Fruit fly (Drosophila melanogaster): ENCODE results near the gene Prosalpha6T.

Prosalpha6T gene

DNA sequence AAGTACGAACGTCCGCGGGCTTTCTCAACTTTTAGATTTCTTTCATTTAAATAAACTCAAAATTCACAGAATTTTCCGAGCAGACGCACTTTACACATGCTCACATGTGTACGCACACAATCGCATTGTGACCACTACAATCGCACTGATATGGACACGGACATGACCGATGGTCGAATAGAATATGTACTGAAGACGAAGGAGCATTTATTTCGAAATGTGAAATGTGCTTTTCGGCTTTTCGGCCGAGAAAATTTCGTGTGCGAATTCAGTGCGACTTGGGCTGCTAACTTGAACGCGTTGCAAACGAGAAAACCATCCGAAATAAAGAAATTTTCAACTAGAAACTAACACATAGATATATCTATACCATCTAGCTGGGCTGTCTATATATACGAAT is 28.9 kb downstream of the Prosalpha6T start, which contains the start of gene CG44085:
CG44085 (plus strand) TSS at position 269 of the 400 bp plus-strand sequence.
- TF ChIP-seq svp (GFP tag) (no peak), Sox102F (GFP tag; optimal IDR thresholded peaks at IDR 0.05) (no peak), Hr38 (GFP tag; optimal IDR thresholded peaks at IDR 0.05) (no peak), Gug (GFP tag; IDR thresholded peaks at IDR 0.05) (no peak), Eip75B (GFP tag; optimal IDR thresholded peaks at IDR 0.05) (no peak), acj6 (GFP tag; optimal IDR thresholded peaks at IDR 0.05) (no peak), CG31627 (GFP tag; optimal IDR thresholded peaks at IDR 0.05) (no peak), Hr4 (GFP tag; optimal IDR thresholded peaks at IDR 0.05) (no peak), CG11762 (GFP tag; optimal IDR thresholded peaks at IDR 0.05; ENCODE audit: insufficient read depth) (no peak), Eip93F (GFP tag; optimal IDR thresholded peaks at IDR 0.05) (no peak), dsx (GFP tag; optimal IDR thresholded peaks at IDR 0.05; ENCODE audit: poor library complexity, severe bottlenecking) (no peak), achi (GFP tag; optimal IDR thresholded peaks at IDR 0.05) (no peak), Smox (GFP tag; optimal IDR thresholded peaks at IDR 0.05) (no peak), CG6792 (GFP tag; optimal IDR thresholded peaks at IDR 0.05) (no peak), Blimp-1 (GFP tag; optimal IDR thresholded peaks at IDR 0.05) (no peak), CG16779 (tag; optimal IDR thresholded peaks at IDR 0.05) (no peak)

DNA sequence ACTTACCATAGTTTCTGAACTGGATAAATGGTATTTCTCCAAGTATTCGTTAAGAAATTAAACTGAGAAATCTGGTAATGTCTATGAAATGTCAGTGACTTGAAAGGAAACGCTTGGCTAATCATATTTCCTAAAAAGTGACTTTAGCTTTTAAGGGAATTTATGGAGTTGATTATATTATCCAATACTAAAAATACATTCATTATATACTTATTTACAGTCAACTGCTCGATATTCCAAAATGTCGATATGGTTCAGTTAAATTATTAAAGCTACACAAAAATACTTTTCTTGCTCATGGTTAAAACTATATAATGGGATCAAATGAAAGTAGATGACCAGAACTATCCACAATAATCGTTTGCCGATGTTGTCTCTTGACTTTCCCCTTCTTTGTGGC is 33.9 kb downstream of the Prosalpha6T start, which contains the start of gene CG31848:
CG31848 (minus strand) TSS at position 101 of the 400 bp plus-strand sequence.
- TF ChIP-seq Sox102F (GFP tag; optimal IDR thresholded peaks at IDR 0.05) (no peak), Eip93F (GFP tag; optimal IDR thresholded peaks at IDR 0.05) (no peak), CG8119 (GFP tag; IDR thresholded peaks at IDR 0.05) (no peak), CG11762 (GFP tag; optimal IDR thresholded peaks at IDR 0.05; ENCODE audit: insufficient read depth) (no peak), CG3919 (GFP tag; optimal IDR thresholded peaks at IDR 0.05) (no peak), CG10631 (GFP tag; optimal IDR thresholded peaks at IDR 0.05) (no peak), Sox14 (GFP tag; optimal IDR thresholded peaks at IDR 0.05) (no peak)

DNA sequence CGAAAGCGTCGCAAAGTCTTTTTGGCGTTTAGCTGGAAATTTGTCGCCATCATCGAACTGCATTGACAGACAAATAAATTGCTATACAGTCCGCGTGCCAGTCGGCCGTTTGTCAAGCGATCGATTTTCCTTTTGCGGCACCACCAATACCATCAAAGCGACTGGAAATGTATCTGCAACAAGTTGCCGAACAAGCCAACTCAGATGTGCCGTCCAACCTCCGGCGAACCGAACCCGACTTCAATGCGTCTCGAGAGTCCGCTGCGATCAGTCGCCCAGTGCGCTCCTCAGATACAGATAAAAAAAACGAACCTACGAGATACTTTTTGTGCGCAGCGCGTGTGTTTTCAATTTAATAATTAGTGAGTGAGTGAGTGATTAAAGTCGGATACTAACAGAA is 34.8 kb downstream of the Prosalpha6T start:
- TF ChIP-seq Eip93F (GFP tag; optimal IDR thresholded peaks at IDR 0.05) (no peak), CG11294 (GFP tag; IDR thresholded peaks at IDR 0.05) (no peak), CG8119 (GFP tag; IDR thresholded peaks at IDR 0.05) (0 out of 3 replicates have a peak, but pooled peaks have one; percentile 18), eg (GFP tag; IDR thresholded peaks at IDR 0.05) (peak; percentile 47; the same call in 1 of the 3 replicates), CG3919 (GFP tag; optimal IDR thresholded peaks at IDR 0.05) (peak; percentile 27), Eip78C (GFP tag) (peak; percentile 63), CG6854 (GFP tag; optimal IDR thresholded peaks at IDR 0.05) (no peak), Hr4 (GFP tag; optimal IDR thresholded peaks at IDR 0.05) (no peak), CG3032 (tag; optimal IDR thresholded peaks at IDR 0.05) (peak; percentile 23), vri (GFP tag; optimal IDR thresholded peaks at IDR 0.05) (no peak), CG34406 (GFP tag; optimal IDR thresholded peaks at IDR 0.05) (no peak), CG1621 (tag; optimal IDR thresholded peaks at IDR 0.05) (peak; percentile 41), CG32006 (GFP tag; optimal IDR thresholded peaks at IDR 0.05) (peak; percentile 17), Smox (GFP tag; optimal IDR thresholded peaks at IDR 0.05) (no peak), spab (GFP tag; optimal IDR thresholded peaks at IDR 0.05) (no peak), ss (GFP tag; optimal IDR thresholded peaks at IDR 0.05) (peak in 1 of 2 experiments; percentile 75), CG31627 (GFP tag; optimal IDR thresholded peaks at IDR 0.05) (no peak), Sox14 (GFP tag; optimal IDR thresholded peaks at IDR 0.05) (no peak), CG6808 (GFP tag; optimal IDR thresholded peaks at IDR 0.05) (peak; percentile 21), Blimp-1 (GFP tag; optimal IDR thresholded peaks at IDR 0.05) (no peak), CG4318 (GFP tag; optimal IDR thresholded peaks at IDR 0.05) (no peak), CG8632 (GFP tag; optimal IDR thresholded peaks at IDR 0.05) (no peak)

DNA sequence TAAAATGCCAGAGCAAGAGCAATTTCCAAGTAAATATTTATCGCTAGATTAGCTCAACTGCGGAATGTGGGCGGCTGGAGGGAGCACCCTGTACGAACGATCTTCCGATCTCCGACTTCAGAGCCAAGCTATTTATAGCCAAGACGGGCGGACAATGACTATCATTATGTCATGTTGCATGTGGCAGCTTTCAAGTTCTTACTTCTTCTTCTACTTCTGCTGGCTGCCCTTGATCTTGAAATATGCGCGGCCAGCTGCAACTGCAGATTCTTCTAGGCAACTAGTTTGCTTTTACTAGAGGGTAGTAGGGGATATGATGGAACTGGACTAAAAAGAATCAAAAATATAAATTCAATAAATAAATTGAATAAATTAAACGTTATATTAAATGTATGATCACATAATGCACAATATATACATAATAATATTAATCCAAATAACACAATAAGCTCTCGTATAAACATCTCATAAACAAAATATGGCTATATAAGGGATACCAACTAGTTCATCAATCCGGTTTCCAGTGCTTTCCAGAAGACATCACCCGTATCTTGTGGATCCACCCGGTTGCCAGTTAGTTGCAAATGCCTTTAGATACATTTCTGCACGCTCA is 36.3 kb downstream of the Prosalpha6T start:
- TF ChIP-seq CG10631 (GFP tag; optimal IDR thresholded peaks at IDR 0.05), result peak; percentile 51
- TF ChIP-seq salr (GFP tag; optimal IDR thresholded peaks at IDR 0.05), result peak in 1 of 2 experiments; percentile 51
- TF ChIP-seq svp (GFP tag), result no peak
- peak; percentile 51; the same call in 2 of the 3 replicates for TF ChIP-seq eg (GFP tag; IDR thresholded peaks at IDR 0.05)
- TF ChIP-seq CG15336 (GFP tag; IDR thresholded peaks at IDR 0.05), result peak; percentile 70
- peak; percentile 26 for TF ChIP-seq CG10669 (GFP tag; optimal IDR thresholded peaks at IDR 0.05)
- peak; percentile 60 for TF ChIP-seq achi (GFP tag; optimal IDR thresholded peaks at IDR 0.05)
- no peak for TF ChIP-seq Eip75B (GFP tag; optimal IDR thresholded peaks at IDR 0.05)
- TF ChIP-seq CG1621 (tag; optimal IDR thresholded peaks at IDR 0.05), result peak; percentile 4
- TF ChIP-seq dsx (GFP tag; optimal IDR thresholded peaks at IDR 0.05; ENCODE audit: poor library complexity, severe bottlenecking), result peak; percentile 76
- TF ChIP-seq pdm3 (GFP tag; optimal IDR thresholded peaks at IDR 0.05), result no peak
- peak; percentile 71 for TF ChIP-seq Eip78C (GFP tag)
- peak; percentile 52 for TF ChIP-seq OdsH (GFP tag; optimal IDR thresholded peaks at IDR 0.05)
- TF ChIP-seq CG8119 (GFP tag; IDR thresholded peaks at IDR 0.05), result peak; percentile 72
- peak; percentile 55 for TF ChIP-seq Ets96B (tag; optimal IDR thresholded peaks at IDR 0.05)
- TF ChIP-seq Lpt (GFP tag; optimal IDR thresholded peaks at IDR 0.05), result peak; percentile 55
- peak; percentile 25 for TF ChIP-seq Sox14 (GFP tag; optimal IDR thresholded peaks at IDR 0.05)
- peak; percentile 13 for TF ChIP-seq net (GFP tag; optimal IDR thresholded peaks at IDR 0.05)
- TF ChIP-seq Ets21C (GFP tag; optimal IDR thresholded peaks at IDR 0.05), result no peak
- peak; percentile 33 for TF ChIP-seq spab (GFP tag; optimal IDR thresholded peaks at IDR 0.05)
- TF ChIP-seq vri (GFP tag; optimal IDR thresholded peaks at IDR 0.05), result no peak

Measured in whole organism, prepupa.